Worm (Caenorhabditis elegans) whole organism, midembryonic: Measurements from ENCODE around the gene acy-4.

Experiments used
- T22C8.4 ChIP-seq: fragments of 200-800 bp; sonication (Bioruptor generic); IDR thresholded peaks from 2 replicates; pipeline ENCODE4 v1.3.6; 2022; ENCODE audit warnings: missing genetic modification characterization, missing compliant biosample characterization
- cog-1 ChIP-seq: sonication (generic microtip); optimal IDR thresholded peaks from 2 replicates; lab custom pipeline; 2016; ENCODE audit warnings: missing genetic modification characterization, missing compliant biosample characterization
- flt-1 ChIP-seq: fragments of 200-800 bp; sonication (Bioruptor generic); IDR thresholded peaks from 2 replicates; pipeline ENCODE4 v1.3.6; 2022; ENCODE audit warnings: missing genetic modification characterization, missing compliant biosample characterization
- klf-2 ChIP-seq: fragments of 200-800 bp; sonication (Bioruptor generic); conservative IDR thresholded peaks from 2 replicates; pipeline ENCODE4 v1.3.6; 2022; ENCODE audit warnings: missing genetic modification reagents, missing genetic modification characterization, missing compliant biosample characterization
- med-1 ChIP-seq: sonication (generic microtip); optimal IDR thresholded peaks from 2 replicates; lab custom pipeline; 2017; ENCODE audit warnings: missing genetic modification characterization, mild to moderate bottlenecking, missing compliant biosample characterization, antibody characterized with exemption, missing genetic modification reagents; ENCODE audit not compliant: insufficient read depth
- tab-1 ChIP-seq: fragments of 200-800 bp; sonication (Bioruptor generic); IDR thresholded peaks from 2 replicates; pipeline ENCODE4 v1.3.6; 2022; ENCODE audit warnings: missing genetic modification characterization, missing compliant biosample characterization
- ztf-23 ChIP-seq: fragments of 200-800 bp; sonication (Bioruptor generic); IDR thresholded peaks from 2 replicates; pipeline ENCODE4 v1.3.6; 2022; ENCODE audit warnings: missing genetic modification reagents, missing genetic modification characterization, missing compliant biosample characterization
- ztf-29 ChIP-seq: fragments of 200-800 bp; sonication (Bioruptor generic); IDR thresholded peaks from 2 replicates; pipeline ENCODE4 v1.3.6; 2022; ENCODE audit warnings: missing genetic modification reagents, missing genetic modification characterization, missing compliant biosample characterization

ce11 chrV:5620040-5620439, 10.7 kb downstream of the acy-4 start, which contains the start of gene memb-2:
- no peak for TF ChIP-seq flt-1 (GFP tag; lab: Robert Waterston, UW)
- no peak for TF ChIP-seq tab-1 (GFP tag; lab: Robert Waterston, UW)
- TF ChIP-seq med-1 = no peak
- no peak for TF ChIP-seq ztf-29 (GFP tag; lab: Robert Waterston, UW)
- no peak for TF ChIP-seq klf-2 (GFP tag; lab: Robert Waterston, UW)
- no peak for TF ChIP-seq T22C8.4 (GFP tag; lab: Robert Waterston, UW)
- TF ChIP-seq ztf-23 = no peak
- TF ChIP-seq cog-1 (tag; lab: Kevin White, UChicago) = no peak
